Fruit fly (Drosophila melanogaster): ENCODE data around the gene CG18747.

CG18747 gene

dm6 chr3R:7782933-7783686 is at the start of gene CG18747:
Gene CG18747 (minus strand): TSS chr3R:7783446.
- TF ChIP-seq CTCF (optimal IDR thresholded peaks at IDR 0.05) (no peak), CG8478 (optimal IDR thresholded peaks at IDR 0.05) (no peak)

DNA sequence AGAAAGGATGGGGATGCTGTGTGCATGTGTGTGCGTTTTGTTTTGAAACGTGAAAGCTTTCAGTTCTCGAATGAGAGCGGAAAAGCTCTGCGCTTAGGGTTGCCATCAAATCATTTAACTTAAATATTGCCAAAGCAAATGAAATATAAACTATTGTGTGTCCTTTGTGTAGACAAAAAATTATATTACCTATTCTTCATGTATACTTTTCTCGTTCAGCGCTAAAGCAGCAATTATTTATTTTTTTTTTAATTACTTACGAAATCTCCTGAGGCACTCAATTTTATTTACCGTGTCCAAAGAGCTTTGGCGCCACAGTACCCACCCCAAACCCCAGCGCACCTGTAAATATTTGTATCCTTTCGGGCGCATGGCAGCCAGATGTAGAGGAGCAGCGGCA is 38.3 kb upstream of the CG18747 start:
- TF ChIP-seq CG8478 (optimal IDR thresholded peaks at IDR 0.05), result no peak
- no peak for TF ChIP-seq CTCF (optimal IDR thresholded peaks at IDR 0.05)

DNA sequence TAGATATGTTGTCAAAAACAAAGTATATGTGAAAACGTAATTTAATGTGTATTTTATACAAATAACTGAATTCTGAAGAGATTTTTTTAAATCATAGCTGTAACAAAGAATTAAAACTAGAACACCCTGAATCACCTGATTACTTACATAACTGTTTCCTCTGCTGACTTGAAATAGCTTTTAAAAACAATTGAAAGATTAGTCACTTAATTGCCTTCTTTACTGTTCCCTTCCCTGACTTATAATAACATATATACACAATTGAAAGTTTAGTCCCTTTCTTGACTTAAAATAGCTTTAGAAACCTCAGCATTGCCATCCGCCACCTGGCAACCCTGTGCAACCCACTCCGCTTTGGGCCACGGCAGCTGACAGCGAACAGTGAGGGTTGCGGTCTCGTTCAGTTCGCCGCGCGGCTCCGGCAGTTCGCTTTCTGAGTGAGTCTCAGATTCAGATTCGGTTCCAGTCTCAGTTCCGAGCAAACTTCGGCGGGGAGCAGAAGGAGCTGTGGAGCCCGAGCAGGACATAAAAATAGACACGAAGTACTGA is 30.8 kb upstream of the CG18747 start, which contains the start of gene CG34384:
TSS of gene CG34384 (plus strand) at position 381 of the 549 bp plus-strand sequence.
- no peak for TF ChIP-seq CG8478 (optimal IDR thresholded peaks at IDR 0.05)
- TF ChIP-seq CTCF (optimal IDR thresholded peaks at IDR 0.05), result no peak

DNA sequence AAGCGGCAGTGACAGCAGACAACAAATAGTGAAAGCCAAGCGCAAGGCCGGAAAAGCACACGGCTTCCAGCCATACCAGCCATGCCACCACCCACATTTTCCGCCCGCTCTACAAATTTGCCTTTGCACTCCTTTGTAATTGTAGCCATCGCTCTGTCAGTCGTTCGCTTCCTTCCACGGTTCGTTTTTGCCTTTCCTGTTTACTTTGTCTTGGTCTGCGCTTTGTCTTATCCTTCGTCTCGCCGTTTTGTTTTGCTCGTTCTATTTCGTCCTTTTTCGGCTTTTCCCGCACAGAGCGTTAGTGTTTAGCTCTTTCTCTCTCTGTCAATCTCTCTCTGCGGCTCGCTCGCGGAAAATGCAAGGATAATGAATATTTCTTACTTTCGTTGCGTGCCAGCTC is 30.3 kb upstream of the CG18747 start:
- TF ChIP-seq CTCF (optimal IDR thresholded peaks at IDR 0.05) (no peak), CG8478 (optimal IDR thresholded peaks at IDR 0.05) (no peak)

DNA sequence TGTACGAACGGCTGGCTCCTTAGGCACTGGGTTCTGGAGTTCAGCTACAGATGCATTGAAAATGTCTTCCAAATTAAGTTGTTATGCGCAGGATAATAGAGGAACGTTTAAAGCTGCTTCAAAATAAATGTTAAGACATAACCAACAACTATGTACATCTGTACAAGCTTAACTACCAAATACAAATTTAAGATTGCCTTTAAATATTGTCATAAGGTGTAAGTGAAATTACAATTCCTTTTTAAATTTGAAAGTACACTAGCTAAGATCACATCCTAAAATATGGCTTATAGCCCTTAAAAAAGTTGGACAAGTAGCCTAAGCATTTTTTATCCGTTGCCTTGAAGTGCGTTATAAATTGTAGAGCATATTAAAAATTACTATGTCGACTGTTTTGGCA is 28.3 kb upstream of the CG18747 start, which contains the start of gene CG31473:
TSS of gene CG31473 (plus strand) at position 301 of the 400 bp plus-strand sequence.
- TF ChIP-seq CG8478 (optimal IDR thresholded peaks at IDR 0.05), result no peak
- TF ChIP-seq CTCF (optimal IDR thresholded peaks at IDR 0.05), result no peak

DNA sequence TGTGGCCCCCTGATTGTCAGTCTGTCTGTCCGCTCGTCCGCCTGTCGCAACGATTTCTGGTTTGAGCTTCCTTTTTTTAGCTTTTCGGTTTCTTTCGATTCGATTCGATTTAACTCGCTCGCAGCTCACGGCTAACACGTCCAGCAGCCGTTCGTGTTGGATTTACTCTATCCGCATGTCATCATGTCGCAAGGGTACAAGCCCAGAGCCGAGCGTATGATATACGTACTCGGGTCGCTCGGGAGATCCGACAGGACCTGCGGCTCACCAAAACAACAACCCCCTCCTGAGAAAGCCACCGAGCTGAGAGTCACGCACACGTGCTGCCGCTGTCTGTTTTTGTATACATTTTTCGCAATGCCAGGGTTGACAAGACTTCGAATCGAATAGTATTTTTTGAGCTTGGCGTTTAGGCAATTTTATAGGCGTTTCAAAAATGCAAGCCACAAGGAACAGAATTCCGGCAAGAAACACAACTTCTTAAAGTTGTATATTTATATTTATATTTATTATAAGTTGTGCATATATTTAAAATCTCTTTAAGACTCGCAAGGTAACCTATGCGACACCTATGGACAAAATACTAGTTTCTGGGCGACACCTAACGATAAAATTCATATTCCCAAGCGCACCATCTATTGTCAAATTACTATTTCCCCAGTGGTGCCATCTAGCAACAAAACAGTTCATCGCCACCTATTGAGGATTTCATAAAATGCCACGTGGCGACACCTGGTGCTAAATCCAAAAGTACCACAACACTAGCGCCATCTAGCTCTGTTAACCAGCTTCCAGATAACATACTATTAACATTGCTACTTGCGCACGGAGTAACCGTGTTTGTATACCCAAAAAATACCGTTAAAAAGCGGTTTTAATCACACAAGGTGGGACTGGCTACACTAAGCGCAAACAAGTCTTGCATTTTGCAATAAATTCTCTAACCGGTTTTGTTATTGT is 26.7 kb upstream of the CG18747 start, which contains the start of the genes CG2993 and sgll:
TSS of gene CG2993 (minus strand) at position 353 of the 960 bp plus-strand sequence.
TSS of gene sgll (plus strand) at position 871 of the 960 bp plus-strand sequence.
- TF ChIP-seq CG8478 (optimal IDR thresholded peaks at IDR 0.05) (no peak), CTCF (optimal IDR thresholded peaks at IDR 0.05) (peak; percentile 100)

DNA sequence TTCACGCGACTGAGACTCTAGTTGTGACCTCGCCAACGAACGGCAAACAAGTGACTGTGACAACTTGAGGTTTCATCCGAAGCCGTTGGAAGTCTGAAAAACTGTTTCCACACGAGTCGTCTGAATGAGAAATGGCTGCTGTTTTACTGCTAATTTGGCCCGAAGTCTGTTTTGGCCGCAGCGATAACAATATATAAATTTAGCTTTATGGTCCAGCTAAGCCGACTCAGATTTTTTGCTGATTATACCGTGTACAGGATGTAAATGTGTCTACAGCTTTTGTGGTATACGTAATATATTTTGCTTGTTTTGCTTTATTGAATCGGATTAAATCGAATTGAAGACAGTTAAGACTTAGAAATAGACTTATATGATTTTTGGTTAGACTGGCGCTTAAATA is 21.1 kb upstream of the CG18747 start, which contains the start of gene CG18268:
TSS of gene CG18268 (minus strand) at position 101 of the 400 bp plus-strand sequence.
- TF ChIP-seq CG8478 (optimal IDR thresholded peaks at IDR 0.05) (no peak), CTCF (optimal IDR thresholded peaks at IDR 0.05) (no peak)

- TF ChIP-seq CG8478 (optimal IDR thresholded peaks at IDR 0.05) (no peak), CTCF (optimal IDR thresholded peaks at IDR 0.05) (no peak)
These were observed 19.4 kb upstream of the CG18747 start, which contains the start of gene CG3014 for dm6 chr3R:7802693-7803092. Gene CG3014 (minus strand): TSS chr3R:7802793.

DNA sequence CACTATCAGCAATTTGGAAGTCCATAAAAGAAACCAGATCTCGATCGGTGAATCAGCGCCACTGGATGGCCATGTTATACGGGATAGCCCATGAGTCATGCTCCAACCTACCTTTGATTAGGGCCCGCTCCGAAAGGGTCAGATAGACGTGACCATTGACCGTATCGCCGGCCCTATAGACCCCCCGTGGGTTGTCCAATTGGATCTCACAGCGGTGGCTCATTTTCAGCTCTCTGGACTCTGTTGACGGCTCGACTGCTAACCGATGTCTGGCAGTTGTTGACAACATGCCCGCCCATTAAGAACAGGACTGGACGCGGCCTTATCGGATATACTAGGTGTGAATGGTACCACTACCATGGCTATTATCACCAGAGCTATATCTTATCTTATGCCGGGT is 15.3 kb upstream of the CG18747 start, which contains the start of gene CG18744:
TSS of gene CG18744 (minus strand) at position 247 of the 400 bp plus-strand sequence.
- no peak for TF ChIP-seq CTCF (optimal IDR thresholded peaks at IDR 0.05)
- no peak for TF ChIP-seq CG8478 (optimal IDR thresholded peaks at IDR 0.05)

DNA sequence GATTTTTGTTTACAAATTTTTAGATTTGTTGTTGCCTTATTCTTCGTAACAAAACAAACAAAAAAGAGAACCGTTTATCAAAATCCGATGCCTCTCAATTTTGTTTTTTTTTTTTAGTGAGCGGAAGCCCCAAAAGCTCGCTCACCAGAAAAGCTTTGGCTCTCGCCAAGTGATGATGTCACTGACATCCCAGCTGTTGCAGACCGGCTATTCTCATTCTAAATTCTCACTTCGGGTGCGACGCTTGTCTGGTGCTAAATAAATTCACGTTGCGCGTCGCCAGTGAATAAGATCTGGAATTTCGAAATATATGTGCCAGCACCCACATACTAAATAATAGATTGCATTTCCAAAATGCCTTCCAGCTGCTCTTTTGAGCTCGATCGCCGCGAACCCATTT is 10.6 kb upstream of the CG18747 start, which contains the start of gene CG2641:
TSS of gene CG2641 (plus strand) at position 215 of the 400 bp plus-strand sequence.
- TF ChIP-seq CG8478 (optimal IDR thresholded peaks at IDR 0.05), result no peak
- no peak for TF ChIP-seq CTCF (optimal IDR thresholded peaks at IDR 0.05)

DNA sequence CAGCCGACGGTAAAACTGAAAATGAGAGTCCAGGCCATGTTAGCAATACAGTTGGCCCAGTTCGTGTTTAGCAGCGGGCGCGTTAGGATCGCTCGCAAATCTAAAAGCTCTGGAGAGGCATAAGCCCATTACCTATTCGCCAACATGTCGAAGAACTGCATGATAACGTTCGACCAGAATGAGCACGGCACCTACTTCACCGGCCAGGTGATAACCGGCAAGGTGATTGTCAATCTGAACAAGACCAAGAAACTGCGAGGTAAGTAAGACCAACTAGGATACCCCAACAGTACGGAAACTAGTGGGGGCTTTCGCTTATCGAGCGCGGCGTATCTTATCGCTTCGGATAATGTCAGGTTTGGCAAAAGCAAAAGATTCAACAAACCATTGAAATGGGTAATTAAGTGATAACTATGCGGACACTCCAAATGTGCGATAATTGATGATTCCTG is 7.4 kb upstream of the CG18747 start, which contains the start of gene CG10086:
TSS of gene CG10086 (plus strand) at position 51 of the 452 bp plus-strand sequence.
- TF ChIP-seq CTCF (optimal IDR thresholded peaks at IDR 0.05), result no peak
- TF ChIP-seq CG8478 (optimal IDR thresholded peaks at IDR 0.05), result no peak

- TF ChIP-seq CG8478 (optimal IDR thresholded peaks at IDR 0.05) (no peak), CTCF (optimal IDR thresholded peaks at IDR 0.05) (no peak)
These were observed 6.8 kb upstream of the CG18747 start, which contains the start of gene CG18746 for dm6 chr3R:7790087-7790486. Gene CG18746 (minus strand): TSS chr3R:7790187.

dm6 chr3R:7787899-7788298 is 4.7 kb upstream of the CG18747 start, which contains the start of gene CG18748:
Gene CG18748 (minus strand): TSS chr3R:7787923.
- TF ChIP-seq CG8478 (optimal IDR thresholded peaks at IDR 0.05) (no peak), CTCF (optimal IDR thresholded peaks at IDR 0.05) (no peak)

- no peak for TF ChIP-seq CG8478 (optimal IDR thresholded peaks at IDR 0.05)
- no peak for TF ChIP-seq CTCF (optimal IDR thresholded peaks at IDR 0.05)
These were observed 2.5 kb upstream of the CG18747 start, which contains the start of gene CG18745 for dm6 chr3R:7785784-7786183. Gene CG18745 (minus strand): TSS chr3R:7786119.

All from S2 (cell line).